Fruit fly (Drosophila melanogaster): ENCODE measurements around the gene CG4815.
"Not testable (repeated sequence)": the region's sequence is repeated elsewhere in the genome, so short reads cannot be mapped to it uniquely, and the experiment has no call there.

The CG4815 gene

dm6 chr3R:27986794-27987193 is 3.8 kb downstream of the CG4815 start (continued):
- TF ChIP-seq Fer1 (GFP tag; optimal IDR thresholded peaks at IDR 0.05): no peak
- no peak for TF ChIP-seq peb (GFP tag; IDR thresholded peaks at IDR 0.05)
- TF ChIP-seq D19A (tag; optimal IDR thresholded peaks at IDR 0.05): no peak
- TF ChIP-seq cato (GFP tag; optimal IDR thresholded peaks at IDR 0.05; ENCODE audit: borderline replicate concordance): no peak
- peak; percentile 5 for TF ChIP-seq fd3F (GFP tag; optimal IDR thresholded peaks at IDR 0.05)
- no peak for TF ChIP-seq Hr39 (optimal IDR thresholded peaks at IDR 0.05)
- TF ChIP-seq bigmax (GFP tag; optimal IDR thresholded peaks at IDR 0.05): peak; percentile 2
- TF ChIP-seq Atf6 (GFP tag; IDR thresholded peaks at IDR 0.05): no peak
- TF ChIP-seq Stat92E (GFP tag; optimal IDR thresholded peaks at IDR 0.05): no peak
- TF ChIP-seq CG12769 (tag; optimal IDR thresholded peaks at IDR 0.05): peak; percentile 43
- no peak for TF ChIP-seq CG4424 (GFP tag; optimal IDR thresholded peaks at IDR 0.05)
- TF ChIP-seq cwo (GFP tag; optimal IDR thresholded peaks at IDR 0.05): no peak
- no peak for TF ChIP-seq pzg (GFP tag; optimal IDR thresholded peaks at IDR 0.05)
- TF ChIP-seq CG3065 (GFP tag; optimal IDR thresholded peaks at IDR 0.05): no peak
- TF ChIP-seq fd96Cb (tag; optimal IDR thresholded peaks at IDR 0.05): no peak
- no peak for TF ChIP-seq wdn (GFP tag; IDR thresholded peaks at IDR 0.05)
- TF ChIP-seq CG18764 (GFP tag; optimal IDR thresholded peaks at IDR 0.05): no peak
- TF ChIP-seq sima (GFP tag; optimal IDR thresholded peaks at IDR 0.05): no peak
- no peak for TF ChIP-seq bbx (GFP tag; IDR thresholded peaks at IDR 0.05; ENCODE audit: partially characterized antibody)
- TF ChIP-seq CG14441 (GFP tag; IDR thresholded peaks at IDR 0.05): no peak
- TF ChIP-seq CG10366 (GFP tag; IDR thresholded peaks at IDR 0.05): no peak
- no peak for TF ChIP-seq dati (GFP tag; IDR thresholded peaks at IDR 0.05)
- no peak for TF ChIP-seq Oaz (GFP tag; IDR thresholded peaks at IDR 0.05)
- no peak for TF ChIP-seq PHDP (tag; optimal IDR thresholded peaks at IDR 0.05)
- TF ChIP-seq kni (GFP tag; optimal IDR thresholded peaks at IDR 0.05): peak; percentile 65
- no peak for TF ChIP-seq CG42726 (GFP tag; IDR thresholded peaks at IDR 0.05; ENCODE audit: partially characterized antibody)
- TF ChIP-seq shn (GFP tag; optimal IDR thresholded peaks at IDR 0.05): no peak
- TF ChIP-seq CG32772 (GFP tag; IDR thresholded peaks at IDR 0.05): no peak
- peak; percentile 41 for TF ChIP-seq Vsx1 (GFP tag; optimal IDR thresholded peaks at IDR 0.05)

DNA sequence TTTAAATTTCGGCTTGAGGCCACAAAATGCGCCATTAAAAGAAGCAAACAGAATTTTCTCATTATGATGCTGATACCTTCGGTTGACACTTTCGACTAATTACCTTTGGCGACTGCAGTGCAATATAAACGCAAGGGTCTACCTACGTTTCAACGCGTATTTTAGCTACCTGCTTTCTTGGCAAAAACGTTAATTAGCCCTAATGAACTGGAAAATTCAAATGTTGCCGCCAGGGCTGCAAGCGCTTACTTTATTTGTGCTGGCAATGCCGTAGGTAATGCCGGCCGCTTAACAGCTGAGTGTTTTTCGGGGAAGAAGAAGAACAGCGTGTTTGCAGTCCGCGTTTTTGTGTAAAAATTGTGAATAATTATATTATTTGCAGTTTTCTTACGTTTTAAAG is 27.4 kb downstream of the CG4815 start, which contains the start of the genes CG31131 and CG4849:
TSS of gene CG31131 (minus strand) at position 101 of the 400 bp plus-strand sequence.
TSS of gene CG4849 (plus strand) at position 297 of the 400 bp plus-strand sequence.
- not testable (repeated sequence) for TF ChIP-seq gcm2 (GFP tag; optimal IDR thresholded peaks at IDR 0.05); H2.0 (GFP tag; IDR thresholded peaks at IDR 0.05); kah (GFP tag; optimal IDR thresholded peaks at IDR 0.05)

dm6 chr3R:27960473-27960872 is 30.1 kb downstream of the CG4815 start, which contains the start of gene CG31253:
CG31253 (minus strand) TSS chr3R:27960573.
- not testable (repeated sequence) for TF ChIP-seq CG6813 (GFP tag; optimal IDR thresholded peaks at IDR 0.05); lov (optimal IDR thresholded peaks at IDR 0.05); lov (GFP tag; IDR thresholded peaks at IDR 0.05); CG8478 (optimal IDR thresholded peaks at IDR 0.05)

DNA sequence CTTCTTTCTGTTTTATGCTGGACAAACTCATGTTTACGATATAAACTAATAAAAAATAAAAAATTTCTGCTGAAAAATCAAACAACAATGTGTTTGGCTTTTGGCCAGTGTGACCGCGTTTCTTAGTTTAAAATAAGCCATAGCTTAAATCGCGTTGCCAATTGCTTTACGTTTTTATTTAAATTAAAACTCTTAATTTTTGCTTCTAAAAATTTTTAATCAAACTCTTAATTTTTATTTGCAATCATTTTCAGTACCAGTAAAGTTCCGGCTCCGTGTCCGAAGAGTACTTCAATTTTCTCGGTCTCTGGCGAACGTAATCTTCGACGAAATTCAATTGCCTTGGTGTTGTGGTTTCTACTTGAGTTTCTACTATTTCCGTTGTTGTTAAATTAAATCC is 31.4 kb downstream of the CG4815 start, which contains the start of the genes CG42487 and CG4884:
TSS of gene CG42487 (minus strand) at position 101 of the 400 bp plus-strand sequence.
TSS of gene CG4884 (minus strand) at position 101 of the 400 bp plus-strand sequence.
- TF ChIP-seq tio (GFP tag; optimal IDR thresholded peaks at IDR 0.05); Atf3 (GFP tag; optimal IDR thresholded peaks at IDR 0.05); sd (tag; optimal IDR thresholded peaks at IDR 0.05): not testable (repeated sequence)
